Worm (Caenorhabditis elegans) whole organism, young adult: ENCODE results near the gene Y116F11A.1.

Experiments
- F10E7.11 ChIP-seq: sonication (generic microtip); optimal IDR thresholded peaks from 2 replicates; lab custom pipeline; 2017; ENCODE audit warnings: mild to moderate bottlenecking, missing genetic modification characterization, moderate library complexity, missing compliant biosample characterization
- F37B4.10 ChIP-seq: fragments of 200-800 bp; sonication (Bioruptor generic); IDR thresholded peaks from 2 replicates; pipeline ENCODE4 v1.3.6; 2022; ENCODE audit warnings: missing genetic modification characterization, missing compliant biosample characterization
- K12H6.12 ChIP-seq: fragments of 200-800 bp; sonication (Bioruptor generic); optimal IDR thresholded peaks from 2 replicates; lab custom pipeline; 2018; ENCODE audit warnings: mild to moderate bottlenecking, missing genetic modification characterization, missing compliant biosample characterization
- akir-1 ChIP-seq: fragments of 200-800 bp; sonication (Bioruptor generic); optimal IDR thresholded peaks from 2 replicates; lab custom pipeline; 2018; ENCODE audit warnings: mild to moderate bottlenecking, missing genetic modification characterization, moderate library complexity, missing compliant biosample characterization
- ama-1 ChIP-seq, 3 experiments: fragments of 150-350 bp in 1 of 3; sonication (generic microtip) in 2 of 3; optimal IDR thresholded peaks; 2 replicates each; lab custom pipeline; 2014 to 2018; ENCODE audit warnings: missing biosample characterization in 2 of 3, missing genetic modification characterization in 2 of 3, missing genetic modification reagents in 2 of 3
- attf-6 ChIP-seq: fragments of 200-800 bp; sonication (Bioruptor generic); IDR thresholded peaks from 2 replicates; pipeline ENCODE4 v1.3.6; 2022; ENCODE audit warnings: missing genetic modification reagents, missing genetic modification characterization, missing compliant biosample characterization
- ccch-3 ChIP-seq: fragments of 200-800 bp; sonication (Bioruptor generic); optimal IDR thresholded peaks from 2 replicates; lab custom pipeline; 2018; ENCODE audit warnings: mild to moderate bottlenecking, missing genetic modification characterization, missing compliant biosample characterization
- ceh-27 ChIP-seq: fragments of 200-800 bp; sonication (Bioruptor generic); optimal IDR thresholded peaks from 2 replicates; lab custom pipeline; 2018; ENCODE audit warnings: mild to moderate bottlenecking, missing genetic modification characterization, moderate library complexity, missing compliant biosample characterization
- ceh-58 ChIP-seq: fragments of 200-800 bp; sonication (Bioruptor generic); IDR thresholded peaks from 2 replicates; pipeline ENCODE4 v1.3.6; 2022; ENCODE audit warnings: missing genetic modification characterization, missing compliant biosample characterization
- dpl-1 ChIP-seq: fragments of 150-350 bp; optimal IDR thresholded peaks from 2 replicates; lab custom pipeline; 2014; ENCODE audit warnings: missing biosample characterization, missing genetic modification reagents, missing genetic modification characterization
- egl-18 ChIP-seq: fragments of 200-800 bp; sonication (Bioruptor generic); IDR thresholded peaks from 2 replicates; pipeline ENCODE4 v1.3.6; 2022; ENCODE audit warnings: missing genetic modification reagents, missing genetic modification characterization, missing compliant biosample characterization
- mes-4 ChIP-seq: sonication (generic microtip); optimal IDR thresholded peaks from 2 replicates; lab custom pipeline; 2016; ENCODE audit warnings: missing genotype, missing genetic modification characterization, missing compliant biosample characterization
- nhr-120 ChIP-seq: fragments of 200-800 bp; sonication (Bioruptor generic); IDR thresholded peaks from 2 replicates; pipeline ENCODE4 v1.3.6; 2022; ENCODE audit warnings: missing genetic modification characterization, missing compliant biosample characterization
- unc-130 ChIP-seq: sonication (generic microtip); optimal IDR thresholded peaks from 2 replicates; lab custom pipeline; 2016; ENCODE audit warnings: missing genetic modification reagents, missing genetic modification characterization, missing compliant biosample characterization

ce11 chrV:19771660-19772059 lies 41.3 kb downstream of the Y116F11A.1 start, which contains the start of gene M162.15:
- TF ChIP-seq dpl-1 (GFP tag; lab: Kevin White, UChicago): no peak
- no peak for TF ChIP-seq attf-6 (GFP tag; lab: Robert Waterston, UW)
- no peak for TF ChIP-seq F37B4.10 (GFP tag; lab: Robert Waterston, UW)
- TF ChIP-seq ceh-58 (GFP tag; lab: Robert Waterston, UW): no peak
- TF ChIP-seq K12H6.12 (tag; lab: Kevin White, UChicago): no peak
- TF ChIP-seq akir-1 (GFP tag; lab: Kevin White, UChicago): no peak
- no peak for TF ChIP-seq ama-1 (optimal IDR thresholded peaks at IDR 0.05; lab: Kevin White, UChicago)
- TF ChIP-seq ama-1 (GFP tag; optimal IDR thresholded peaks at IDR 0.05; lab: Kevin White, UChicago): no peak
- no peak for TF ChIP-seq mes-4 (tag; lab: Kevin White, UChicago)
- no peak for TF ChIP-seq nhr-120 (GFP tag; lab: Robert Waterston, UW)
- no peak for TF ChIP-seq ccch-3 (GFP tag; lab: Kevin White, UChicago)
- no peak for TF ChIP-seq unc-130 (GFP tag; lab: Kevin White, UChicago)
- no peak for TF ChIP-seq egl-18 (GFP tag; lab: Robert Waterston, UW)
- TF ChIP-seq F10E7.11 (tag; lab: Kevin White, UChicago): no peak
- no peak for TF ChIP-seq ceh-27 (GFP tag; lab: Kevin White, UChicago)
